Worm (Caenorhabditis elegans) whole organism, L3 larva: Measurements from ENCODE around the gene srd-43.

ENCODE experiments used
- R02D3.7 ChIP-seq: fragments of 150-350 bp; optimal IDR thresholded peaks from 2 replicates; lab custom pipeline; 2014; ENCODE audit warnings: missing biosample characterization, missing genetic modification characterization
- fkh-10 ChIP-seq: sonication (generic microtip); optimal IDR thresholded peaks from 2 replicates; lab custom pipeline; 2017; ENCODE audit warnings: missing biosample characterization, missing genetic modification reagents, missing genetic modification characterization
- nhr-237 ChIP-seq: fragments of 150-350 bp; optimal IDR thresholded peaks from 2 replicates; lab custom pipeline; 2014; ENCODE audit warnings: missing biosample characterization, missing genetic modification characterization
- pha-4 ChIP-seq: fragments of 150-350 bp; optimal IDR thresholded peaks from 2 replicates; lab custom pipeline; 2014; ENCODE audit warnings: missing biosample characterization, missing genetic modification reagents, missing genetic modification characterization
- pqm-1 ChIP-seq: fragments of 150-350 bp; optimal IDR thresholded peaks from 2 replicates; lab custom pipeline; 2017; ENCODE audit warnings: missing biosample characterization, missing genetic modification characterization, inconsistent platforms
- snpc-4 ChIP-seq: fragments of 150-350 bp; optimal IDR thresholded peaks from 2 replicates; lab custom pipeline; 2014; ENCODE audit warnings: missing biosample characterization, missing genetic modification characterization
- tbx-2 ChIP-seq: sonication (generic microtip); optimal IDR thresholded peaks from 2 replicates; lab custom pipeline; 2016; ENCODE audit warnings: mild to moderate bottlenecking, missing genetic modification characterization, missing compliant biosample characterization
- unc-39 ChIP-seq: sonication (generic microtip); optimal IDR thresholded peaks from 4 replicates; lab custom pipeline; 2017; ENCODE audit warnings: missing biosample characterization, missing genetic modification characterization
- zag-1 ChIP-seq: fragments of 150-350 bp; optimal IDR thresholded peaks from 2 replicates; lab custom pipeline; 2014; ENCODE audit warnings: missing biosample characterization, missing genetic modification characterization
- ztf-4 ChIP-seq: fragments of 150-350 bp; optimal IDR thresholded peaks from 2 replicates; lab custom pipeline; 2014; ENCODE audit warnings: missing biosample characterization, missing genetic modification characterization

DNA sequence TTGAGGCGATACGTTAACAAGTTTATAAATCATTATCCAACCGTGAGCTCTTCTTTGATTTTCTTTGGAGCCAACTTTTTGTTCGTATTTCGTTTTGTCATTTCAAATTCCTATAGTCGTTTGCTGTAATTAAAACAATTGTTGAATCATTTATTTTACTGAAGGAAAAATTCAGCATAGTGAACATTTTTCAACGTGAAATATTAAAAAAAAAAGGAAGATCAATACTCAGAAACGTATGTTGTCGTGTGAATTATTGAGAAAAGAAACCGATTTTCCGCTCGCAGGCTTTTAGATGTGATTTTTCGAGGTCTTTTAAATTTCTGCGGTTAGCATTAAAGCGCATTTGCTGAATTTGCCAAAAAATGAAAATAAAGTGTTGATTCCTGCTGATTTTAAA lies 26.8 kb downstream of the srd-43 start, which contains the start of gene phf-33:
- no peak for TF ChIP-seq snpc-4 (tag; lab: Kevin White, UChicago)
- TF ChIP-seq unc-39 (tag; lab: Kevin White, UChicago) = no peak
- no peak for TF ChIP-seq pqm-1
- no peak for TF ChIP-seq nhr-237 (tag; lab: Kevin White, UChicago)
- TF ChIP-seq tbx-2 = no peak
- TF ChIP-seq R02D3.7 = no peak
- no peak for TF ChIP-seq fkh-10 (GFP tag; lab: Kevin White, UChicago)
- no peak for TF ChIP-seq ztf-4
- TF ChIP-seq pha-4 (tag; lab: Kevin White, UChicago) = no peak
- no peak for TF ChIP-seq zag-1 (tag; lab: Kevin White, UChicago)
